Worm (Caenorhabditis elegans) whole organism, L2 larva: ENCODE results near the gene Y52E8A.1.

Experiments used
- ama-1 ChIP-seq: fragments of 150-350 bp; optimal IDR thresholded peaks from 2 replicates; lab custom pipeline; 2018; ENCODE audit warnings: inconsistent platforms
- crh-2 ChIP-seq: sonication (generic microtip); optimal IDR thresholded peaks from 2 replicates; lab custom pipeline; 2017; ENCODE audit warnings: missing biosample characterization, missing genetic modification characterization
- lin-39 ChIP-seq: fragments of 150-350 bp; optimal IDR thresholded peaks from 2 replicates; lab custom pipeline; 2014; ENCODE audit warnings: missing biosample characterization, missing genetic modification reagents, missing genetic modification characterization
- lsy-2 ChIP-seq, 2 experiments: fragments of 150-350 bp in 1 of 2; sonication (generic microtip) in 1 of 2; optimal IDR thresholded peaks; 2 replicates each; lab custom pipeline; 2014 to 2017; ENCODE audit warnings: missing biosample characterization in 2 of 2, missing genetic modification characterization in 2 of 2
- mbf-1 ChIP-seq: sonication (generic microtip); optimal IDR thresholded peaks from 2 replicates; lab custom pipeline; 2017; ENCODE audit warnings: missing biosample characterization, missing genetic modification characterization
- nhr-10 ChIP-seq: sonication (generic microtip); optimal IDR thresholded peaks from 2 replicates; lab custom pipeline; 2017; ENCODE audit warnings: missing biosample characterization, missing genetic modification characterization
- nhr-23 ChIP-seq: fragments of 150-350 bp; optimal IDR thresholded peaks from 2 replicates; lab custom pipeline; 2014; ENCODE audit warnings: missing biosample characterization, missing genetic modification reagents, missing genetic modification characterization
- snpc-4 ChIP-seq: fragments of 150-350 bp; optimal IDR thresholded peaks from 2 replicates; lab custom pipeline; 2014; ENCODE audit warnings: missing biosample characterization, missing genetic modification characterization
- unc-39 ChIP-seq: fragments of 150-350 bp; optimal IDR thresholded peaks from 2 replicates; lab custom pipeline; 2014; ENCODE audit warnings: missing biosample characterization, missing genetic modification characterization
- ztf-4 ChIP-seq: fragments of 150-350 bp; optimal IDR thresholded peaks from 2 replicates; lab custom pipeline; 2014; ENCODE audit warnings: missing biosample characterization, missing genetic modification characterization

DNA sequence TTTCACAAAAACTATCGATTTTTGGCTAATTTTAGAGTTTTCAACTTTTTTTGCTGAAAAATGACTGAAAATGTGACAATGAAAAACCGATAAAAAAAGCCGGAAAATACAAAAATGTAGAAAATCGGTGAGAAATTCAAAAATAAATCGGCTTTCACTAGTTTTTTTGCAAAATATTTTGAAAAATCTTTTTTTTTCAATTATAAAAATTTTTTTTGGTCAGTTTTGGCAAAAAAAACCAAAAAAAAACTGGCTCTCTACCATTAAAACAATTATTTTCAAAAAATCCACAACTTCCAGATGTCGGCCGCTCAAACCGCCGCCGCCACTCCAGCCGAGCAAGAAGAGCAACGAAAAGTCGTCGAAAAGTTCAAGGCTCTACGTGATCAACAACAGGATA is 4.6 kb downstream of the Y52E8A.1 start, which contains the start of gene pfd-2:
- TF ChIP-seq mbf-1 (tag; lab: Kevin White, UChicago) = no peak
- no peak for TF ChIP-seq lin-39 (tag; lab: Kevin White, UChicago)
- TF ChIP-seq nhr-10 (tag; lab: Kevin White, UChicago) = no peak
- TF ChIP-seq lsy-2 (tag; optimal IDR thresholded peaks at IDR 0.05; lab: Kevin White, UChicago) = no peak
- no peak for TF ChIP-seq nhr-23
- TF ChIP-seq unc-39 (tag; lab: Kevin White, UChicago) = no peak
- no peak for TF ChIP-seq ztf-4 (tag; lab: Kevin White, UChicago)
- TF ChIP-seq ama-1 (lab: Kevin White, UChicago) = no peak
- TF ChIP-seq snpc-4 (tag; lab: Kevin White, UChicago) = no peak
- no peak for TF ChIP-seq crh-2 (tag; lab: Kevin White, UChicago)
